Worm (Caenorhabditis elegans): ENCODE data around the gene sod-1.

DNA sequence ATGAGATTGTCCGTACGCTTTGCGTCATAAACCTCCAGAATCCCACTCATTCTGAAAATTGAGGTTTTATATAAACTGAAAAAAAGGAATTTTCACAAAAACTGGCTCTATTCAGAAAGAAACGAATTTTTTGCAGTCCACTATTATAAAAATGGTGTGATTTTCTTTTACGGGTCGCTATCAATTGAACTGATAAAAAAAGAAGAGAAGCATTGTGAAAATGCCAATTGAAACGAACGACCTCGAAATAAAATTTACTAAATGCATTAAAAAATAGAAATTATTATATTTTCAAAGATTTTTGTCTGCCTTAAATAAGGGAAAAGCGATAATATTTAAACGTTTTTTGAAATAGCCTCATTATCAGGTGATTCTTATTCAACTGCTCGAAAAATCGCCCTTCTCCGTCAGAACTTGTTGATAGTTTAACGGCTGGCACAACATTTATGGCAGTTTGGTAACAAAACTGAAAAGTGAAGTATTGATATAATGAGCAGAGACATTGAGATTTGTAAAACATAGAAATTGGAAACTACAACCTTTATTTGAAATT is 1.4 kb downstream of the sod-1 start, which contains the start of gene art-1:
- TF ChIP-seq T23F11.4 (GFP tag; optimal IDR thresholded peaks at IDR 0.05) (no peak), rnt-1 (tag; optimal IDR thresholded peaks at IDR 0.05) (no peak), fkh-10 (GFP tag; optimal IDR thresholded peaks at IDR 0.05) (no peak), eyg-1 (tag; optimal IDR thresholded peaks at IDR 0.05) (no peak), zip-5 (tag; optimal IDR thresholded peaks at IDR 0.05) (no peak), fax-1 (tag; optimal IDR thresholded peaks at IDR 0.05) (no peak), nhr-11 (tag; optimal IDR thresholded peaks at IDR 0.05) (no peak), nfya-1 (tag; optimal IDR thresholded peaks at IDR 0.05) (no peak), ceh-45 (GFP tag; IDR thresholded peaks at IDR 0.05) (no peak), ama-1 (optimal IDR thresholded peaks at IDR 0.05) (no peak), ceh-18 (tag; optimal IDR thresholded peaks at IDR 0.05) (no peak), C38D4.7 (GFP tag; optimal IDR thresholded peaks at IDR 0.05) (no peak), madf-2 (tag; optimal IDR thresholded peaks at IDR 0.05) (no peak), ets-4 (tag; optimal IDR thresholded peaks at IDR 0.05) (no peak)

Measured in whole organism, late embryonic.